Fruit fly (Drosophila melanogaster) whole organism, embryonic: ENCODE data around the gene Spec2.

Experiments
- C15 ChIP-seq: fragments of 200-800 bp; sonication (Bioruptor generic); IDR thresholded peaks from 3 replicates; pipeline ENCODE4 v1.3.6; 2022; ENCODE audit warnings: missing biosample characterization, missing genetic modification characterization
- CG1024 ChIP-seq: fragments of 200-800 bp; sonication (Bioruptor generic); IDR thresholded peaks from 2 replicates; pipeline ENCODE4 v1.3.6; 2022; ENCODE audit warnings: missing biosample characterization, missing genetic modification characterization
- CG10366 ChIP-seq: fragments of 200-800 bp; sonication (Bioruptor generic); IDR thresholded peaks from 2 replicates; pipeline ENCODE4 v1.3.6; 2022; ENCODE audit warnings: missing biosample characterization, missing genetic modification characterization
- CG12071 ChIP-seq: fragments of 200-800 bp; sonication (Bioruptor generic); optimal IDR thresholded peaks from 3 replicates; lab custom pipeline; 2018; ENCODE audit warnings: missing biosample characterization, mild to moderate bottlenecking, missing genetic modification characterization
- CG1233 ChIP-seq: fragments of 200-800 bp; sonication (Bioruptor generic); optimal IDR thresholded peaks from 4 replicates; lab custom pipeline; 2018; ENCODE audit warnings: missing biosample characterization, mild to moderate bottlenecking, missing genetic modification characterization
- CG14050 ChIP-seq: fragments of 200-800 bp; sonication (Bioruptor generic); IDR thresholded peaks from 3 replicates; pipeline ENCODE4 v1.3.6; 2022; ENCODE audit warnings: missing biosample characterization, missing genetic modification characterization
- CG1529 ChIP-seq: fragments of 200-800 bp; sonication (Bioruptor generic); optimal IDR thresholded peaks from 3 replicates; lab custom pipeline; 2018; ENCODE audit warnings: missing biosample characterization, missing genetic modification characterization
- CG15479 ChIP-seq: fragments of 200-800 bp; sonication (Bioruptor generic); optimal IDR thresholded peaks from 3 replicates; lab custom pipeline; 2019; ENCODE audit warnings: missing biosample characterization, mild to moderate bottlenecking, missing genetic modification characterization, moderate library complexity
- CG1603 ChIP-seq: fragments of 200-800 bp; sonication (Bioruptor generic); optimal IDR thresholded peaks from 2 replicates; lab custom pipeline; 2019; ENCODE audit warnings: missing biosample characterization, mild to moderate bottlenecking, missing genetic modification characterization, moderate library complexity
- CG32532 ChIP-seq: fragments of 200-800 bp; sonication (Bioruptor generic); IDR thresholded peaks from 2 replicates; pipeline ENCODE4 v1.3.6; 2022; ENCODE audit warnings: missing biosample characterization, missing genetic modification characterization
- CG33213 ChIP-seq: fragments of 200-800 bp; sonication (Bioruptor generic); optimal IDR thresholded peaks from 3 replicates; lab custom pipeline; 2016; ENCODE audit warnings: missing biosample characterization, missing genetic modification characterization
- CG34422 ChIP-seq: fragments of 200-800 bp; sonication (Bioruptor generic); IDR thresholded peaks from 3 replicates; pipeline ENCODE4 v1.3.6; 2022; ENCODE audit warnings: missing biosample characterization, missing genetic modification characterization
- CG3847 ChIP-seq: fragments of 200-800 bp; sonication (Bioruptor generic); IDR thresholded peaks from 2 replicates; pipeline ENCODE4 v1.3.6; 2022; ENCODE audit warnings: missing biosample characterization, missing genetic modification characterization
- CG5245 ChIP-seq: fragments of 200-800 bp; sonication (Bioruptor generic); optimal IDR thresholded peaks from 3 replicates; lab custom pipeline; 2016; ENCODE audit warnings: missing biosample characterization, missing genetic modification characterization
- CG6175 ChIP-seq: fragments of 200-800 bp; sonication (Bioruptor generic); IDR thresholded peaks from 3 replicates; pipeline ENCODE4 v1.3.6; 2022; ENCODE audit warnings: missing biosample characterization, missing genetic modification characterization
- CG6791 ChIP-seq: fragments of 200-800 bp; sonication (Bioruptor generic); IDR thresholded peaks from 3 replicates; pipeline ENCODE4 v1.3.6; 2022; ENCODE audit warnings: missing biosample characterization, missing genetic modification characterization; ENCODE audit not compliant: partially characterized antibody
- CG7839 ChIP-seq: fragments of 200-800 bp; sonication (Bioruptor generic); optimal IDR thresholded peaks from 3 replicates; lab custom pipeline; 2018; ENCODE audit warnings: missing biosample characterization, mild to moderate bottlenecking, missing genetic modification characterization, moderate library complexity
- CHES-1-like ChIP-seq: fragments of 200-800 bp; sonication (Bioruptor generic); optimal IDR thresholded peaks from 2 replicates; lab custom pipeline; 2016; ENCODE audit warnings: missing biosample characterization, missing genetic modification characterization
- D19A ChIP-seq: fragments of 200-800 bp; optimal IDR thresholded peaks from 3 replicates; lab custom pipeline; 2019; ENCODE audit warnings: missing biosample characterization, mild to moderate bottlenecking, missing genetic modification characterization, moderate library complexity
- Hey ChIP-seq: fragments of 200-800 bp; sonication (Bioruptor generic); optimal IDR thresholded peaks from 3 replicates; lab custom pipeline; 2018; ENCODE audit warnings: missing biosample characterization, mild to moderate bottlenecking, missing genetic modification characterization
- Med ChIP-seq: fragments of 200-800 bp; sonication (Bioruptor generic); peaks from one replicate; lab custom pipeline; 2016; ENCODE audit warnings: missing biosample characterization, missing genetic modification characterization, mild to moderate bottlenecking, inconsistent platforms, moderate library complexity
- Ptx1 ChIP-seq: fragments of 200-800 bp; sonication (Bioruptor generic); IDR thresholded peaks from 2 replicates; pipeline ENCODE4 v1.3.6; 2022; ENCODE audit warnings: missing biosample characterization, missing genetic modification characterization
- Side ChIP-seq: fragments of 200-800 bp; sonication (Bioruptor generic); optimal IDR thresholded peaks from 2 replicates; lab custom pipeline; 2016; ENCODE audit warnings: missing biosample characterization, missing genetic modification characterization
- Stat92E ChIP-seq, 3 experiments: fragments of >200 bp in 2 of 3; fragments of 200-800 bp in 1 of 3; sonication (Bioruptor generic) in 1 of 3; optimal IDR thresholded peaks; 2 replicates each; lab custom pipeline; 2017 to 2019; ENCODE audit warnings: missing biosample characterization in 3 of 3, missing genetic modification characterization in 3 of 3, mild to moderate bottlenecking in 1 of 3, moderate library complexity in 1 of 3
- chinmo ChIP-seq: fragments of 200-800 bp; sonication (Bioruptor generic); IDR thresholded peaks from 4 replicates; pipeline ENCODE4 v1.3.6; 2022; ENCODE audit warnings: missing biosample characterization, missing genetic modification characterization; ENCODE audit not compliant: partially characterized antibody
- ewg ChIP-seq: fragments of 200-800 bp; sonication (Bioruptor generic); optimal IDR thresholded peaks from 3 replicates; lab custom pipeline; 2017; ENCODE audit warnings: mild to moderate bottlenecking, missing biosample characterization, missing genetic modification reagents, missing genetic modification characterization
- lov ChIP-seq, 2 experiments: fragments of 200-800 bp in 1 of 2; fragments of >200 bp in 1 of 2; sonication (Bioruptor generic) in 1 of 2; IDR thresholded peaks in 1 of 2; optimal IDR thresholded peaks in 1 of 2; 2 replicates in 1 of 2; 3 replicates in 1 of 2; pipeline versions ENCODE4 v1.3.6 to Lab custom; 2017 to 2022; ENCODE audit warnings: missing biosample characterization in 1 of 2, missing genetic modification characterization in 1 of 2
- nmo ChIP-seq: fragments of 200-800 bp; sonication (Bioruptor generic); optimal IDR thresholded peaks from 2 replicates; lab custom pipeline; 2018; ENCODE audit warnings: missing biosample characterization, mild to moderate bottlenecking, missing genetic modification characterization, moderate library complexity
- onecut ChIP-seq: fragments of 200-800 bp; sonication (Bioruptor generic); IDR thresholded peaks from 2 replicates; pipeline ENCODE4 v1.3.6; 2022; ENCODE audit warnings: missing biosample characterization, missing genetic modification characterization
- p53 ChIP-seq: fragments of 200-800 bp; sonication (Bioruptor generic); optimal IDR thresholded peaks from 2 replicates; lab custom pipeline; 2016; ENCODE audit warnings: missing biosample characterization, missing genetic modification characterization
- pan ChIP-seq, 4 experiments: fragments of >200 bp in 3 of 4; fragments of 200-800 bp in 1 of 4; sonication (Bioruptor generic) in 1 of 4; optimal IDR thresholded peaks in 3 of 4; IDR thresholded peaks in 1 of 4; 2 replicates each; pipeline versions ENCODE4 v1.3.6 to Lab custom; 2017 to 2022; ENCODE audit warnings: missing biosample characterization in 2 of 4, missing genetic modification characterization in 2 of 4, mixed read lengths in 1 of 4
- repo ChIP-seq: fragments of 200-800 bp; sonication (Bioruptor generic); optimal IDR thresholded peaks from 2 replicates; lab custom pipeline; 2016; ENCODE audit warnings: missing biosample characterization, missing genetic modification characterization
- slou ChIP-seq: fragments of 200-800 bp; sonication (Bioruptor generic); optimal IDR thresholded peaks from 3 replicates; lab custom pipeline; 2016; ENCODE audit warnings: missing biosample characterization, missing genetic modification characterization
- ssp ChIP-seq: fragments of 200-800 bp; sonication (Bioruptor generic); IDR thresholded peaks from 2 replicates; pipeline ENCODE4 v1.3.6; 2022; ENCODE audit warnings: missing biosample characterization, missing genetic modification characterization
- trem ChIP-seq: fragments of 200-800 bp; optimal IDR thresholded peaks from 3 replicates; lab custom pipeline; 2019; ENCODE audit warnings: missing biosample characterization, mild to moderate bottlenecking, missing genetic modification characterization, moderate library complexity
- zen2 ChIP-seq: fragments of 200-800 bp; sonication (Bioruptor generic); IDR thresholded peaks from 3 replicates; pipeline ENCODE4 v1.3.6; 2022; ENCODE audit warnings: missing biosample characterization, missing genetic modification characterization; ENCODE audit not compliant: partially characterized antibody

Gene Spec2

dm6 chr3R:5587863-5588519, 35.9 kb downstream of the Spec2 start, which contains the start of gene CG2926 (continued):
- TF ChIP-seq CG10366 (GFP tag; lab: Robert Waterston, UW) (no peak), ssp (GFP tag; lab: Robert Waterston, UW) (peak; percentile 56), Ptx1 (peak; percentile 51), onecut (GFP tag; lab: Robert Waterston, UW) (peak; percentile 47), CG34422 (GFP tag; lab: Robert Waterston, UW) (peak; percentile 82; the same call in 2 of the 3 replicates), ewg (GFP tag; lab: Kevin White, UChicago) (no peak), Stat92E (GFP tag; optimal IDR thresholded peaks at IDR 0.05; lab: Kevin White, UChicago) (peak in 1 of 3 experiments; percentile 29), CG33213 (GFP tag; lab: Kevin White, UChicago) (peak; percentile 40), C15 (no peak), CG32532 (peak; percentile 64), CG5245 (peak; percentile 94), pan (optimal IDR thresholded peaks at IDR 0.05; lab: Kevin White, UChicago) (no peak), pan (GFP tag; optimal IDR thresholded peaks at IDR 0.05 in 1 of 2, IDR thresholded peaks at IDR 0.05 in 1 of 2) (peak in 1 of 2 experiments; percentile 16), CG3847 (GFP tag; lab: Robert Waterston, UW) (peak; percentile 42; the same call in 1 of the 2 replicates), CG1233 (GFP tag; lab: Kevin White, UChicago) (peak; percentile 33), zen2 (GFP tag; lab: Robert Waterston, UW) (peak; percentile 79), Side (peak; percentile 21), p53 (GFP tag; lab: Kevin White, UChicago) (no peak), slou (peak; percentile 16), CHES-1-like (GFP tag; lab: Kevin White, UChicago) (peak; percentile 29), lov (optimal IDR thresholded peaks at IDR 0.05; lab: Kevin White, UChicago) (no peak), lov (GFP tag; IDR thresholded peaks at IDR 0.05; lab: Robert Waterston, UW) (0 out of 3 replicates have a peak, but pooled peaks have one; percentile 5), CG6791 (peak; percentile 94), CG1529 (no peak), nmo (GFP tag; lab: Kevin White, UChicago) (peak; percentile 37), D19A (tag; lab: Kevin White, UChicago) (peak; percentile 100), CG7839 (no peak), CG1603 (tag; lab: Kevin White, UChicago) (no peak), trem (tag; lab: Kevin White, UChicago) (peak; percentile 26), repo (GFP tag; lab: Kevin White, UChicago) (peak; percentile 16), CG6175 (GFP tag; lab: Robert Waterston, UW) (no peak)
- TF ChIP-seq, all 482 proteins: peak for 159

- no peak for TF ChIP-seq CG14050
- TF ChIP-seq Med (GFP tag; lab: Kevin White, UChicago): peak; percentile 66
- TF ChIP-seq CG1024 (GFP tag; lab: Robert Waterston, UW): no peak
- peak; percentile 88 for TF ChIP-seq Hey
- TF ChIP-seq Stat92E (GFP tag; optimal IDR thresholded peaks at IDR 0.05; lab: Kevin White, UChicago): no peak
- no peak for TF ChIP-seq CG12071 (GFP tag; lab: Kevin White, UChicago)
- no peak for TF ChIP-seq CG15479 (GFP tag; lab: Kevin White, UChicago)
- 0 out of 4 replicates have a peak, but pooled peaks have one; percentile 42 for TF ChIP-seq chinmo
These were observed 50.0 kb downstream of the Spec2 start for dm6 chr3R:5573883-5574282.
